Worm (Caenorhabditis elegans) whole organism, early embryonic: ENCODE data around the gene serp-1.2.

Source experiments
- aly-1 ChIP-seq: sonication (generic microtip); optimal IDR thresholded peaks from 2 replicates; lab custom pipeline; 2016; ENCODE audit warnings: missing genetic modification characterization, missing compliant biosample characterization
- ama-1 ChIP-seq: fragments of 150-350 bp; optimal IDR thresholded peaks from 2 replicates; lab custom pipeline; 2014
- ceh-13 ChIP-seq: fragments of 200-800 bp; sonication (Bioruptor generic); optimal IDR thresholded peaks from 2 replicates; lab custom pipeline; 2018; ENCODE audit warnings: mild to moderate bottlenecking, missing genetic modification characterization, missing compliant biosample characterization
- ceh-36 ChIP-seq: sonication (generic microtip); optimal IDR thresholded peaks from 2 replicates; lab custom pipeline; 2016; ENCODE audit warnings: missing genetic modification characterization, inconsistent platforms, missing compliant biosample characterization
- ets-7 ChIP-seq: sonication (generic microtip); optimal IDR thresholded peaks from 2 replicates; lab custom pipeline; 2016; ENCODE audit warnings: missing genotype, missing genetic modification characterization, missing compliant biosample characterization
- flt-1 ChIP-seq: fragments of 200-800 bp; sonication (Bioruptor generic); IDR thresholded peaks from 2 replicates; pipeline ENCODE4 v1.3.6; 2022; ENCODE audit warnings: missing genetic modification characterization, missing compliant biosample characterization
- hmbx-1 ChIP-seq: sonication (generic microtip); optimal IDR thresholded peaks from 2 replicates; lab custom pipeline; 2016; ENCODE audit warnings: mild to moderate bottlenecking, missing genetic modification characterization, missing compliant biosample characterization
- hmg-4 ChIP-seq: fragments of 200-800 bp; sonication (Bioruptor generic); optimal IDR thresholded peaks from 2 replicates; lab custom pipeline; 2018; ENCODE audit warnings: mild to moderate bottlenecking, missing genetic modification characterization, missing compliant biosample characterization
- pes-1 ChIP-seq: fragments of 200-800 bp; sonication (Bioruptor generic); IDR thresholded peaks from 2 replicates; pipeline ENCODE4 v1.3.6; 2022; ENCODE audit warnings: missing genetic modification reagents, missing genetic modification characterization, missing compliant biosample characterization
- scrt-1 ChIP-seq: fragments of 200-800 bp; sonication (Bioruptor generic); IDR thresholded peaks from 2 replicates; pipeline ENCODE4 v1.3.6; 2022; ENCODE audit warnings: missing genetic modification characterization, missing compliant biosample characterization
- tbx-11 ChIP-seq: fragments of 200-800 bp; sonication (Bioruptor generic); IDR thresholded peaks from 2 replicates; pipeline ENCODE4 v1.3.6; 2022; ENCODE audit warnings: missing genetic modification characterization, missing compliant biosample characterization
- tbx-37 ChIP-seq: fragments of 200-800 bp; sonication (Bioruptor generic); conservative IDR thresholded peaks from 2 replicates; pipeline ENCODE4 v1.3.6; 2022; ENCODE audit warnings: missing genetic modification reagents, missing genetic modification characterization, missing compliant biosample characterization
- tra-4 ChIP-seq: sonication (generic microtip); optimal IDR thresholded peaks from 2 replicates; lab custom pipeline; 2017; ENCODE audit warnings: missing genetic modification characterization, missing compliant biosample characterization

- TF ChIP-seq tbx-37 (GFP tag; lab: Robert Waterston, UW) (no peak), ceh-13 (GFP tag; lab: Kevin White, UChicago) (no peak), ama-1 (no peak), tbx-11 (no peak), ceh-36 (tag; lab: Kevin White, UChicago) (no peak), aly-1 (tag; lab: Kevin White, UChicago) (no peak), scrt-1 (GFP tag; lab: Robert Waterston, UW) (no peak), hmbx-1 (tag; lab: Kevin White, UChicago) (no peak), flt-1 (GFP tag; lab: Robert Waterston, UW) (no peak), pes-1 (GFP tag; lab: Robert Waterston, UW) (no peak), hmg-4 (no peak), tra-4 (tag; lab: Kevin White, UChicago) (no peak), ets-7 (tag; lab: Kevin White, UChicago) (no peak)
Measured at ce11 chrIV:8241312-8241833, 15.9 kb downstream of the serp-1.2 start.
